Fruit fly (Drosophila melanogaster): Measurements from ENCODE around the gene Osi20.

DNA sequence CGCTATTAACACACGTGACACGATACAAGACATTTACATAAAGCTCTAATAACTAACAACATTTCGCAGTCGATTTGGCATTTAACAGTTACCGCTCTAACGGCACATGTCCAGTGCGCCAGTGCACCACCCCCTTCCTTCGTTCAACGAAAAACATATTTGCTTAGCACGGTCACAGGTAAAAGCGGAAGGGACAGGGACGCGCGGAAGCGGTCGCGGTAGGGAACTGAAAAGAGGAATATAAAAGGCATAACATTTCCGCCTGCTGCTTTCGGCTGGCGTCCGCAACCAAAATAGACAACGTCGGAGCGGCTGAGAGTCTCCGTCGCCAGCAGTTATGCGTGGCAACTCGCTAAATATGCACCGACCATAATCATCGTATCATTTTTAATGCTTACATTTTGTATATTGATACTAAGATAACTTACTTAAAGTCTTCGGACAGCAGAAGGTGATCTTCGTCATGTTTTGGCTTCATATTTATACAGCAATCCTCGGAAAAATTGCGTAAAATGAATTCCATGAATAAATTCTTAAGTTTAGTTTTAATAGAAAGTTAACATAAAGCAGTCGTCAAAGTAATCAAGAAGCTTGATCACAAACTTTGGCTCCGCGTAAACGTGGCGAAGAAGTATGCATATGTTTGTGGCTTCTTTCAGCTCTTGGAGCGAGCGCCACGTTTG is 11.9 kb downstream of the Osi20 start:
- no peak for TF ChIP-seq fd59A (GFP tag; optimal IDR thresholded peaks at IDR 0.05)
- peak; percentile 14 for TF ChIP-seq CG10631 (GFP tag; optimal IDR thresholded peaks at IDR 0.05)
- TF ChIP-seq svp (GFP tag): no peak
- peak; percentile 15 for TF ChIP-seq Sox102F (GFP tag; optimal IDR thresholded peaks at IDR 0.05)
- no peak for TF ChIP-seq CG11762 (GFP tag; optimal IDR thresholded peaks at IDR 0.05; ENCODE audit: insufficient read depth)
- peak; percentile 38 for TF ChIP-seq fkh (GFP tag; optimal IDR thresholded peaks at IDR 0.05)
- no peak for TF ChIP-seq Hr38 (GFP tag; optimal IDR thresholded peaks at IDR 0.05)

Measured in whole organism, prepupa.